Fruit fly (Drosophila melanogaster) whole organism, prepupa: ENCODE data around the gene Or85a.

Experiments
- CG10669 ChIP-seq: fragments of 200-800 bp; sonication (Bioruptor generic); optimal IDR thresholded peaks from 3 replicates; lab custom pipeline; 2018; ENCODE audit warnings: missing biosample characterization, mild to moderate bottlenecking, missing genetic modification characterization, moderate library complexity
- CG11762 ChIP-seq: fragments of 200-800 bp; sonication (Bioruptor generic); optimal IDR thresholded peaks from 3 replicates; lab custom pipeline; 2016; ENCODE audit warnings: missing biosample characterization, missing genetic modification characterization; ENCODE audit not compliant: insufficient read depth
- CG11902 ChIP-seq: fragments of 200-800 bp; sonication (Bioruptor generic); optimal IDR thresholded peaks from 3 replicates; lab custom pipeline; 2016; ENCODE audit warnings: missing biosample characterization, missing genetic modification characterization
- CG1621 ChIP-seq: fragments of 200-800 bp; sonication (Bioruptor generic); optimal IDR thresholded peaks from 3 replicates; lab custom pipeline; 2018; ENCODE audit warnings: missing biosample characterization, mild to moderate bottlenecking, missing genetic modification characterization
- CG31627 ChIP-seq: fragments of 200-800 bp; sonication (Bioruptor generic); optimal IDR thresholded peaks from 3 replicates; lab custom pipeline; 2016; ENCODE audit warnings: missing biosample characterization, missing genetic modification characterization
- CG32006 ChIP-seq: fragments of 200-800 bp; sonication (Bioruptor generic); optimal IDR thresholded peaks from 3 replicates; lab custom pipeline; 2017; ENCODE audit warnings: missing biosample characterization, mild to moderate bottlenecking, missing genetic modification characterization
- CG34406 ChIP-seq: fragments of 200-800 bp; sonication (Bioruptor generic); optimal IDR thresholded peaks from 3 replicates; lab custom pipeline; 2016; ENCODE audit warnings: missing biosample characterization, missing genetic modification characterization
- CG3919 ChIP-seq: fragments of 200-800 bp; sonication (Bioruptor generic); optimal IDR thresholded peaks from 3 replicates; lab custom pipeline; 2016; ENCODE audit warnings: missing biosample characterization, missing genetic modification characterization
- CG6276 ChIP-seq: fragments of 200-800 bp; sonication (Bioruptor generic); optimal IDR thresholded peaks from 2 replicates; lab custom pipeline; 2017; ENCODE audit warnings: missing biosample characterization, mild to moderate bottlenecking, missing genetic modification characterization
- CG6792 ChIP-seq: fragments of 200-800 bp; sonication (Bioruptor generic); optimal IDR thresholded peaks from 3 replicates; lab custom pipeline; 2016; ENCODE audit warnings: missing biosample characterization, missing genetic modification characterization
- CG6854 ChIP-seq: fragments of 200-800 bp; sonication (Bioruptor generic); optimal IDR thresholded peaks from 2 replicates; lab custom pipeline; 2017; ENCODE audit warnings: missing biosample characterization, mild to moderate bottlenecking, missing genetic modification characterization
- CG7368 ChIP-seq: fragments of 200-800 bp; sonication (Bioruptor generic); optimal IDR thresholded peaks from 3 replicates; lab custom pipeline; 2016; ENCODE audit warnings: missing biosample characterization, missing genetic modification characterization
- CG8119 ChIP-seq: fragments of 200-800 bp; sonication (Bioruptor generic); IDR thresholded peaks from 3 replicates; pipeline ENCODE4 v1.3.6; 2022; ENCODE audit warnings: missing biosample characterization, missing genetic modification characterization
- CG8632 ChIP-seq: fragments of 200-800 bp; sonication (Bioruptor generic); optimal IDR thresholded peaks from 3 replicates; lab custom pipeline; 2016; ENCODE audit warnings: missing biosample characterization, missing genetic modification characterization
- CG9139 ChIP-seq: fragments of 200-800 bp; sonication (Bioruptor generic); optimal IDR thresholded peaks from 3 replicates; lab custom pipeline; 2017; ENCODE audit warnings: missing biosample characterization, mild to moderate bottlenecking, missing genetic modification characterization
- Eip75B ChIP-seq: fragments of 200-800 bp; sonication (Bioruptor generic); optimal IDR thresholded peaks from 3 replicates; lab custom pipeline; 2016; ENCODE audit warnings: missing biosample characterization, missing genetic modification characterization
- Eip93F ChIP-seq: fragments of 200-800 bp; sonication (Bioruptor generic); optimal IDR thresholded peaks from 2 replicates; lab custom pipeline; 2016; ENCODE audit warnings: missing biosample characterization, mild to moderate bottlenecking, missing genetic modification characterization
- Ets21C ChIP-seq: fragments of 200-800 bp; sonication (Bioruptor generic); optimal IDR thresholded peaks from 3 replicates; lab custom pipeline; 2016; ENCODE audit warnings: missing biosample characterization, missing genetic modification characterization
- Ets96B ChIP-seq: fragments of 200-800 bp; optimal IDR thresholded peaks from 2 replicates; lab custom pipeline; 2019; ENCODE audit warnings: missing biosample characterization, mild to moderate bottlenecking, missing genetic modification characterization, moderate library complexity
- Gug ChIP-seq: fragments of 200-800 bp; sonication (Bioruptor generic); IDR thresholded peaks from 2 replicates; pipeline ENCODE4 v1.3.6; 2022; ENCODE audit warnings: missing biosample characterization, missing genetic modification characterization
- Hr38 ChIP-seq: sonication (Bioruptor generic); optimal IDR thresholded peaks from 2 replicates; lab custom pipeline; 2016; ENCODE audit warnings: missing biosample characterization, missing genetic modification characterization
- Hr4 ChIP-seq: fragments of 200-800 bp; sonication (Bioruptor generic); optimal IDR thresholded peaks from 3 replicates; lab custom pipeline; 2016; ENCODE audit warnings: missing biosample characterization, missing genetic modification characterization
- Lpt ChIP-seq: fragments of 200-800 bp; sonication (Bioruptor generic); optimal IDR thresholded peaks from 3 replicates; lab custom pipeline; 2016; ENCODE audit warnings: missing biosample characterization, missing genetic modification characterization
- Smox ChIP-seq: fragments of 200-800 bp; sonication (Bioruptor generic); optimal IDR thresholded peaks from 3 replicates; lab custom pipeline; 2016; ENCODE audit warnings: missing biosample characterization, missing genetic modification characterization
- Sox15 ChIP-seq: fragments of 200-800 bp; sonication (Bioruptor generic); optimal IDR thresholded peaks from 3 replicates; lab custom pipeline; 2016; ENCODE audit warnings: missing biosample characterization, missing genetic modification characterization
- achi ChIP-seq: fragments of 200-800 bp; sonication (Bioruptor generic); optimal IDR thresholded peaks from 3 replicates; lab custom pipeline; 2016; ENCODE audit warnings: missing biosample characterization, missing genetic modification characterization
- cyc ChIP-seq: fragments of 200-800 bp; sonication (Bioruptor generic); optimal IDR thresholded peaks from 3 replicates; lab custom pipeline; 2016; ENCODE audit warnings: missing biosample characterization, missing genetic modification characterization
- fd59A ChIP-seq: fragments of 200-800 bp; sonication (Bioruptor generic); optimal IDR thresholded peaks from 2 replicates; lab custom pipeline; 2017; ENCODE audit warnings: missing biosample characterization, mild to moderate bottlenecking, missing genetic modification characterization, missing genetic modification reagents
- net ChIP-seq: fragments of 200-800 bp; sonication (Bioruptor generic); optimal IDR thresholded peaks from 3 replicates; lab custom pipeline; 2016; ENCODE audit warnings: missing biosample characterization, missing genetic modification characterization
- spab ChIP-seq: fragments of 200-800 bp; sonication (Bioruptor generic); optimal IDR thresholded peaks from 2 replicates; lab custom pipeline; 2017; ENCODE audit warnings: missing biosample characterization, mild to moderate bottlenecking, missing genetic modification characterization, missing genetic modification reagents
- ss ChIP-seq, 2 experiments: fragments of 200-800 bp; sonication (Bioruptor generic); optimal IDR thresholded peaks; 2 replicates in 1 of 2; 3 replicates in 1 of 2; lab custom pipeline; 2017 to 2018; ENCODE audit warnings: mild to moderate bottlenecking in 2 of 2, missing biosample characterization in 2 of 2, missing genetic modification characterization in 2 of 2, moderate library complexity in 1 of 2
- svp ChIP-seq: fragments of 200-800 bp; sonication (Bioruptor generic); peaks from one replicate; lab custom pipeline; 2016; ENCODE audit warnings: missing biosample characterization, missing genetic modification characterization
- vri ChIP-seq: fragments of 200-800 bp; sonication (Bioruptor generic); optimal IDR thresholded peaks from 3 replicates; lab custom pipeline; 2016; ENCODE audit warnings: missing biosample characterization, mild to moderate bottlenecking, missing genetic modification characterization

Or85a gene

dm6 chr3R:8284234-8284633, 37.3 kb upstream of the Or85a start:
- no peak for TF ChIP-seq ss (GFP tag; optimal IDR thresholded peaks at IDR 0.05; lab: Kevin White, UChicago)
- no peak for TF ChIP-seq CG6276 (GFP tag; lab: Kevin White, UChicago)
- no peak for TF ChIP-seq spab

dm6 chr3R:8285727-8286344, 35.7 kb upstream of the Or85a start:
- TF ChIP-seq CG11902 (GFP tag; lab: Kevin White, UChicago) (no peak), CG9139 (no peak), Hr38 (GFP tag; lab: Kevin White, UChicago) (no peak), Eip75B (GFP tag; lab: Kevin White, UChicago) (no peak), Sox15 (no peak)

dm6 chr3R:8287697-8288096, 33.9 kb upstream of the Or85a start, which contains the start of gene Nazo:
Gene Nazo, plus strand, starts transcription at chr3R:8287876.
- TF ChIP-seq Eip93F, result no peak
- TF ChIP-seq Lpt, result no peak
- no peak for TF ChIP-seq fd59A (GFP tag; lab: Kevin White, UChicago)
- TF ChIP-seq Ets21C (GFP tag; lab: Kevin White, UChicago), result no peak
- no peak for TF ChIP-seq CG3919
- TF ChIP-seq Sox15, result no peak
- TF ChIP-seq Hr4 (GFP tag; lab: Kevin White, UChicago), result no peak
- TF ChIP-seq CG8119 (GFP tag; lab: Robert Waterston, UW), result no peak
- TF ChIP-seq CG6854, result no peak
- TF ChIP-seq Smox (GFP tag; lab: Kevin White, UChicago), result no peak
- no peak for TF ChIP-seq Eip75B (GFP tag; lab: Kevin White, UChicago)
- no peak for TF ChIP-seq cyc (GFP tag; lab: Kevin White, UChicago)
- no peak for TF ChIP-seq CG7368
- TF ChIP-seq svp (GFP tag; lab: Kevin White, UChicago), result no peak
- TF ChIP-seq CG34406 (GFP tag; lab: Kevin White, UChicago), result no peak
- TF ChIP-seq CG11762 (GFP tag; lab: Kevin White, UChicago), result no peak
- no peak for TF ChIP-seq Gug
- TF ChIP-seq CG1621 (tag; lab: Kevin White, UChicago), result no peak

dm6 chr3R:8288790-8289189, 32.8 kb upstream of the Or85a start:
- TF ChIP-seq Eip93F, result no peak
- TF ChIP-seq vri (GFP tag; lab: Kevin White, UChicago), result no peak
- no peak for TF ChIP-seq CG10669 (GFP tag; lab: Kevin White, UChicago)
- no peak for TF ChIP-seq CG8632
- no peak for TF ChIP-seq Ets96B
- TF ChIP-seq svp (GFP tag; lab: Kevin White, UChicago), result peak; percentile 45

DNA sequence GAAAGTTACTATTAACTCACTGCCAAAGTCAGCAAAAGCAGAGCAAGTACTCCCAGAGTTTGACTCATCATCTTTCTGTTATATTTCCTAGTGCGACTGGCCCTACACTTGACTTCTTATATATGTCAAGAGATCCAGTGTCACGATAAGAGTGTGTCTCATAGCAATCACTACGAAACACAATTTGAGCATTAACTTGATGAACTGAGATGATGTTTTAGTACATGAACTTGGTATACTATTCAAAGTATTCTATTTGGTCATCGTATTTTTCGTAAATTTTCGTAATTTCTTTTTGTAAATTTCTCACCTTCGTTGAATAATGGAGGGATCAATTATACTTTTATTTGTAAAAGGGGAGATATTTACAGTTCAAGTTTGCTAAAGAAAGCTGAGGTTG, 31.1 kb upstream of the Or85a start, which contains the start of gene CG11672:
CG11672 (minus strand) TSS at position 101 of the 400 bp plus-strand sequence.
- no peak for TF ChIP-seq CG31627 (GFP tag; lab: Kevin White, UChicago)
- TF ChIP-seq net (GFP tag; lab: Kevin White, UChicago), result no peak
- no peak for TF ChIP-seq CG10669 (GFP tag; lab: Kevin White, UChicago)
- no peak for TF ChIP-seq achi (GFP tag; lab: Kevin White, UChicago)
- TF ChIP-seq vri (GFP tag; lab: Kevin White, UChicago), result no peak
- TF ChIP-seq CG8632, result no peak
- no peak for TF ChIP-seq CG32006 (GFP tag; lab: Kevin White, UChicago)
- no peak for TF ChIP-seq CG6792 (GFP tag; lab: Kevin White, UChicago)
- TF ChIP-seq spab, result no peak
